Fruit fly (Drosophila melanogaster): ENCODE results near the gene Nepl16.

dm6 chr3R:25102253-25102652 lies 10.1 kb downstream of the Nepl16 start, which contains the start of gene CG45095:
- TF ChIP-seq psq (optimal IDR thresholded peaks at IDR 0.05) (no peak), h (optimal IDR thresholded peaks at IDR 0.05) (no peak), insv (optimal IDR thresholded peaks at IDR 0.05) (no peak), ttk (optimal IDR thresholded peaks at IDR 0.05) (no peak), Sin3A (optimal IDR thresholded peaks at IDR 0.05) (no peak)

Data from Kc167 (cell line).